Fruit fly (Drosophila melanogaster): ENCODE data around the gene CG34056.
"Not testable (repeated sequence)": the region's sequence is repeated elsewhere in the genome, so short reads cannot be mapped to it uniquely, and the experiment has no call there.

Gene CG34056

DNA sequence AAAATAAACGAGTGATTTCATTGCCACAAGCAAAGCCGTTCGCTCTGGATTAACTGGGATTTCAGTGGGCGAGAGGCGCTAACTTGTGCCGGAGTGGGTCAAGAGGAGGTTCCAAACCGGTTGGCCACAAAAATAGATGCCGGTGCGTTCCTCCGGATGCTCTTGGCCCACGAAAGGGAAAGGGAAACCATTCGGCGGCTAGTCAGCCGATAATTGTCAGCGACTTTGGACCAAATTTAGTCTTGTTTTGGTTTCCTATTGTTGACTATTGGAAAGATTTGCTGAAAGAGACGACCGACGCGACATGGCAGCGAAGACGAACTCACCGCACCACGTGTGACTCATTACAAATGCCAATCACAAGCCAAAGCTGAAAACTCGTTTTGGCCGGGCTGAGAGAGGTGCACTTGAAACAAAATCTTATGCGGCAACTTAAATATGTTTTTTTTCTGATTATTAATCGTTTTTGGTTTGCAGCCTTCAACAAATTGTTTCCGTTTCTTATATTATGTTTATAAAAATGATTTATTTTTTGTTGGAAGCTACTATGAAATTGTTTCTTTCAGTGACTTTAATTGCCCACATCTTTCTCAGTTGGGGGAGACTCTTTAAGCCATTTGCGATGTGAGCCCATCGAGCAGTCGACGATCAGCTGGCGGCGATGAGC is at the start of gene CG34056:
Gene CG34056 (plus strand): TSS at position 638 of the 667 bp plus-strand sequence.
- TF ChIP-seq CG8301 (tag; optimal IDR thresholded peaks at IDR 0.05) (peak; percentile 97), CG13204 (GFP tag; optimal IDR thresholded peaks at IDR 0.05) (peak; percentile 85), CG4496 (GFP tag; IDR thresholded peaks at IDR 0.05) (peak; percentile 99), D1 (tag; optimal IDR thresholded peaks at IDR 0.05) (peak; percentile 92), EcR (GFP tag; optimal IDR thresholded peaks at IDR 0.05) (peak; percentile 46), fd96Ca (GFP tag; IDR thresholded peaks at IDR 0.05) (peak; percentile 96), CG34367 (tag; optimal IDR thresholded peaks at IDR 0.05) (peak; percentile 94), Pif1A (GFP tag; optimal IDR thresholded peaks at IDR 0.05) (peak; percentile 97), Ets98B (GFP tag; IDR thresholded peaks at IDR 0.05) (peak; percentile 98), CG10348 (GFP tag; IDR thresholded peaks at IDR 0.05) (peak; percentile 64), rn (GFP tag; IDR thresholded peaks at IDR 0.05) (peak; percentile 96), CG12605 (GFP tag; IDR thresholded peaks at IDR 0.05) (peak; percentile 98), CG32121 (GFP tag; IDR thresholded peaks at IDR 0.05) (peak; percentile 98), CG17806 (tag; optimal IDR thresholded peaks at IDR 0.05) (peak; percentile 98), CG15710 (tag; optimal IDR thresholded peaks at IDR 0.05) (peak; percentile 97), CG14655 (GFP tag; optimal IDR thresholded peaks at IDR 0.05) (peak; percentile 97), Snoo (tag; optimal IDR thresholded peaks at IDR 0.05) (peak; percentile 97), CG8159 (tag; optimal IDR thresholded peaks at IDR 0.05) (peak; percentile 98), CG9948 (tag; optimal IDR thresholded peaks at IDR 0.05) (peak; percentile 97), Pif1B (GFP tag; optimal IDR thresholded peaks at IDR 0.05) (peak; percentile 98), gl (tag; optimal IDR thresholded peaks at IDR 0.05) (peak; percentile 91)

DNA sequence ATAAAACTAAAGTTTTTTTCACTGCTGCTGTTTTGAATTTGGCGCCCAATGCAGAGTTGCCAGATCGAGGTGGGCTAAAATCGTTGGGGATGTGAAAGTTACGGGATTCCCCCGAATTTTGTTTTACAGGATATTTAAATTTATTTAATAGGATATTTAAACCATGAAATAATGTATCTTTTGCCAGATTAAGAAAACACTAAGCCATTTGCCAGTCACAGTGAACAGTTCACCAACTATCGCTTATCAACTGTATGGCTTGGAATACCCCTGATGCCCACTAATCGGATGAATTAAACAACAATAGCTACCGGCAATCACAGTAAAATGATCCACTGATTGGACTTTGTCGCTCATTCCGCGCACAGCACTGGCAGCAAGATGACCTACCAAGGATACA is 44.7 kb upstream of the CG34056 start, which contains the start of gene Dci:
Gene Dci (plus strand): TSS at position 286 of the 400 bp plus-strand sequence.
- TF ChIP-seq CG15710 (tag; optimal IDR thresholded peaks at IDR 0.05) = peak; percentile 49
- peak; percentile 72 for TF ChIP-seq fd96Ca (GFP tag; IDR thresholded peaks at IDR 0.05)
- no peak for TF ChIP-seq CG12605 (GFP tag; IDR thresholded peaks at IDR 0.05)
- no peak for TF ChIP-seq CG10348 (GFP tag; IDR thresholded peaks at IDR 0.05)
- no peak for TF ChIP-seq CG9948 (tag; optimal IDR thresholded peaks at IDR 0.05)
- TF ChIP-seq CG8301 (tag; optimal IDR thresholded peaks at IDR 0.05) = no peak
- peak; percentile 69 for TF ChIP-seq CG32121 (GFP tag; IDR thresholded peaks at IDR 0.05)
- TF ChIP-seq Pif1A (GFP tag; optimal IDR thresholded peaks at IDR 0.05) = no peak
- no peak for TF ChIP-seq CG34367 (tag; optimal IDR thresholded peaks at IDR 0.05)
- peak; percentile 63; the same call in 1 of the 3 replicates for TF ChIP-seq CG4496 (GFP tag; IDR thresholded peaks at IDR 0.05)
- TF ChIP-seq Snoo (tag; optimal IDR thresholded peaks at IDR 0.05) = no peak
- peak; percentile 43 for TF ChIP-seq CG8159 (tag; optimal IDR thresholded peaks at IDR 0.05)
- no peak for TF ChIP-seq rn (GFP tag; IDR thresholded peaks at IDR 0.05)
- no peak for TF ChIP-seq CG13204 (GFP tag; optimal IDR thresholded peaks at IDR 0.05)
- TF ChIP-seq CG17806 (tag; optimal IDR thresholded peaks at IDR 0.05) = peak; percentile 41
- TF ChIP-seq CG14655 (GFP tag; optimal IDR thresholded peaks at IDR 0.05) = no peak

DNA sequence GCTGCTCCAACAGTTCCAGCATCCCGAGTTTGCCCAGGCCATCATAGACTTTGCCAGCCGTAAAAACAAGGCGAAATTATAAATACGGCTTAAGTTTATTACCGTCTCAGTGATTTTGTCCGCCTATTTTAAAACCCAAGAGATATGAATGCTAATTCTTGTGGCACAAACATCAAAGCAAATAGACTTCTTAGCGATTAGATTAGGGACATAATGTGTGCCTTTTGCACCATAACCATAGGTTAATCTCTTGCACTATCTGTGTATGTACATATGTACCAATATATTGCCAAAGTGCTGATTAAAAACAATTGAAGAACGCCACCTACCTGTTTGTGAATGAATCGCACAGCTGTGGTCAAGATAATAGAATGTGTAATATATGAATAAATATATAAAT is 43.5 kb upstream of the CG34056 start:
- TF ChIP-seq Pif1A (GFP tag; optimal IDR thresholded peaks at IDR 0.05) = no peak
- no peak for TF ChIP-seq CG17806 (tag; optimal IDR thresholded peaks at IDR 0.05)
- no peak for TF ChIP-seq Pif1B (GFP tag; optimal IDR thresholded peaks at IDR 0.05)

- TF ChIP-seq fd96Ca (GFP tag; IDR thresholded peaks at IDR 0.05) (peak; percentile 94), CG34367 (tag; optimal IDR thresholded peaks at IDR 0.05) (peak; percentile 60), CG14655 (GFP tag; optimal IDR thresholded peaks at IDR 0.05) (peak; percentile 81), CG12605 (GFP tag; IDR thresholded peaks at IDR 0.05) (peak; percentile 95), Snoo (tag; optimal IDR thresholded peaks at IDR 0.05) (peak; percentile 65), CG4496 (GFP tag; IDR thresholded peaks at IDR 0.05) (peak; percentile 96), gl (tag; optimal IDR thresholded peaks at IDR 0.05) (peak; percentile 59), CG8301 (tag; optimal IDR thresholded peaks at IDR 0.05) (peak; percentile 81), CG17806 (tag; optimal IDR thresholded peaks at IDR 0.05) (peak; percentile 78), EcR (GFP tag; optimal IDR thresholded peaks at IDR 0.05) (no peak), D1 (tag; optimal IDR thresholded peaks at IDR 0.05) (no peak), Ets98B (GFP tag; IDR thresholded peaks at IDR 0.05) (peak; percentile 94), CG15710 (tag; optimal IDR thresholded peaks at IDR 0.05) (peak; percentile 72), CG13204 (GFP tag; optimal IDR thresholded peaks at IDR 0.05) (no peak), Pif1A (GFP tag; optimal IDR thresholded peaks at IDR 0.05) (peak; percentile 78), rn (GFP tag; IDR thresholded peaks at IDR 0.05) (peak; percentile 84), Pif1B (GFP tag; optimal IDR thresholded peaks at IDR 0.05) (peak; percentile 76), CG32121 (GFP tag; IDR thresholded peaks at IDR 0.05) (peak; percentile 91), CG8159 (tag; optimal IDR thresholded peaks at IDR 0.05) (peak; percentile 81), CG9948 (tag; optimal IDR thresholded peaks at IDR 0.05) (peak; percentile 61), CG10348 (GFP tag; IDR thresholded peaks at IDR 0.05) (peak; percentile 70)
These were observed 38.4 kb upstream of the CG34056 start, which contains the start of gene dpr20 for dm6 chr3L:857063-858015. Gene dpr20, minus strand, starts transcription at chr3L:857248.

DNA sequence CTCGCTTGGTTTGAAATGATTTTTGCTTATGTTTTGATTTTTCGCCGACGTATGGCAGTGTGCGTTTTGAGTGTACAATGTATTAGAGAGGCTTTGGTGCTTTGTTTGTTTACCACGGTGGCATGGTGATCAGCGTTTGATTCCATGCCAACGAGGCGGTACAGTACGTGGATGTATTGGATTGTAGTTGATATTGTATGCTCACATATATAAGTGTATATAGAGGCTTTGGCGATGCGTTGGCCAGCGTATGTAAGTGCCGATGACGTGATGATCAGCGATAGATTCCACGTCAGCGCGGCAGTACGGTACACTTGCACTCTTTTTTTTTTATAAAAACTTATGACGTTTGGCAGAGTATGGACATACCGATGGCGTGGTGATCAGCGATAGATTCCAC is 30.7 kb upstream of the CG34056 start, which contains the start of gene CG12502:
Gene CG12502 (plus strand): TSS at position 301 of the 400 bp plus-strand sequence.
- not testable (repeated sequence) for TF ChIP-seq fd96Ca (GFP tag; IDR thresholded peaks at IDR 0.05); CG8159 (tag; optimal IDR thresholded peaks at IDR 0.05); D1 (tag; optimal IDR thresholded peaks at IDR 0.05)

Measured in whole organism, pupa.